Fruit fly (Drosophila melanogaster): Measurements from ENCODE around the gene SdhD.

The SdhD gene

dm6 chr3R:23713901-23714300, 46.5 kb downstream of the SdhD start (continued):
- TF ChIP-seq CrebB (tag; optimal IDR thresholded peaks at IDR 0.05) (no peak), nerfin-1 (tag; optimal IDR thresholded peaks at IDR 0.05) (peak; percentile 47), Xrp1 (GFP tag; IDR thresholded peaks at IDR 0.05) (peak; percentile 72), sima (GFP tag; optimal IDR thresholded peaks at IDR 0.05) (no peak), klu (GFP tag; IDR thresholded peaks at IDR 0.05) (peak; percentile 37; the same call in 1 of the 2 replicates), gt (GFP tag; IDR thresholded peaks at IDR 0.05) (0 out of 2 replicates have a peak, but pooled peaks have one; percentile 21), Dll (GFP tag; IDR thresholded peaks at IDR 0.05; ENCODE audit: partially characterized antibody) (no peak), CG11456 (GFP tag; IDR thresholded peaks at IDR 0.05) (no peak), Sry-δ (GFP tag; optimal IDR thresholded peaks at IDR 0.05) (peak; percentile 21), CG14014 (GFP tag; IDR thresholded peaks at IDR 0.05) (peak; percentile 63), nom (GFP tag; optimal IDR thresholded peaks at IDR 0.05) (no peak), Sry-β (GFP tag; optimal IDR thresholded peaks at IDR 0.05) (no peak), CG31365 (tag; optimal IDR thresholded peaks at IDR 0.05) (no peak), ssp (GFP tag; IDR thresholded peaks at IDR 0.05) (0 out of 2 replicates have a peak, but pooled peaks have one; percentile 24), pnt (GFP tag; optimal IDR thresholded peaks at IDR 0.05) (peak; percentile 34), row (GFP tag; IDR thresholded peaks at IDR 0.05) (peak; percentile 84), CG2678 (tag; optimal IDR thresholded peaks at IDR 0.05) (peak; percentile 50), CG18599 (GFP tag; optimal IDR thresholded peaks at IDR 0.05) (peak; percentile 34), Antp (GFP tag; optimal IDR thresholded peaks at IDR 0.05) (peak; percentile 46), CG18764 (GFP tag; optimal IDR thresholded peaks at IDR 0.05) (peak; percentile 63), CG11560 (tag; IDR thresholded peaks at IDR 0.05) (no peak), slbo (GFP tag; IDR thresholded peaks at IDR 0.05) (peak; percentile 65), eyg (GFP tag; optimal IDR thresholded peaks at IDR 0.05) (peak; percentile 28), CG31441 (GFP tag; IDR thresholded peaks at IDR 0.05) (peak; percentile 74), bab2 (GFP tag; optimal IDR thresholded peaks at IDR 0.05) (peak; percentile 56), CG32532 (GFP tag; IDR thresholded peaks at IDR 0.05) (no peak), lbe (GFP tag; optimal IDR thresholded peaks at IDR 0.05) (peak; percentile 77), ttk (GFP tag; IDR thresholded peaks at IDR 0.05) (peak; percentile 70), CG13287 (GFP tag; IDR thresholded peaks at IDR 0.05; ENCODE audit: partially characterized antibody) (no peak), Hsf (GFP tag; optimal IDR thresholded peaks at IDR 0.05) (peak; percentile 57), CG4360 (GFP tag; IDR thresholded peaks at IDR 0.05) (peak; percentile 28; the same call in 1 of the 2 replicates), Hr3 (GFP tag; optimal IDR thresholded peaks at IDR 0.05) (peak; percentile 66)

DNA sequence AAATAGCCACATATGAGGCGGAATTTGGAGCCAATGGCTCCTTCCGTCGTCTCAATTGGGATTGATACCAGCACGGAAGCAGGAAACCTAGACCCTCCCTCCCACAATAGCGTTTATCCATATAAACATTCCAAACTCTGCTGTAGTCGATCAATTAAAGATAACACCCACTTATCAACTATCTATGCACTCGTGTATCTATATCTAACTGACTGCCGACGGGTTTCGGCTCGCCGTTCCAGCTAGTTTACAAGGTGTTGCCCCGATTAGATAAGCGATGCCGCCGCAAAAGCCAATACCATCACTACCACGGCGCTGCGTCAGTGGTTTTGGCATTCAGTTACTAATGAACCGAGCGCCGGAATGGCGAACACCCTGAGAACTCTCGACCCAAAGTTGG, 49.2 kb downstream of the SdhD start, which contains the start of gene CG10300:
CG10300 (plus strand) TSS at position 333 of the 400 bp plus-strand sequence.
- TF ChIP-seq CG34376 (GFP tag; optimal IDR thresholded peaks at IDR 0.05) (peak; percentile 53), lab (GFP tag; optimal IDR thresholded peaks at IDR 0.05) (peak; percentile 65), CG11560 (tag; IDR thresholded peaks at IDR 0.05) (no peak), danr (GFP tag; IDR thresholded peaks at IDR 0.05) (no peak), ranshi (GFP tag; IDR thresholded peaks at IDR 0.05) (0 out of 2 replicates have a peak, but pooled peaks have one; percentile 24), chinmo (GFP tag; IDR thresholded peaks at IDR 0.05; ENCODE audit: partially characterized antibody) (0 out of 4 replicates have a peak, but pooled peaks have one; percentile 42), tll (GFP tag; optimal IDR thresholded peaks at IDR 0.05) (no peak), CG9797 (GFP tag; optimal IDR thresholded peaks at IDR 0.05) (no peak), sug (tag; optimal IDR thresholded peaks at IDR 0.05) (peak; percentile 52), Med (GFP tag) (peak; percentile 39), CG10543 (GFP tag; optimal IDR thresholded peaks at IDR 0.05) (peak; percentile 11), Deaf1 (tag; optimal IDR thresholded peaks at IDR 0.05) (peak; percentile 58), GATAe (GFP tag; conservative IDR thresholded peaks at IDR 0.05) (peak; percentile 74), sd (tag; optimal IDR thresholded peaks at IDR 0.05) (peak; percentile 64), mirr (GFP tag; optimal IDR thresholded peaks at IDR 0.05) (peak; percentile 88), sens (GFP tag) (peak; percentile 71), exex (tag; optimal IDR thresholded peaks at IDR 0.05) (peak; percentile 29), grn (GFP tag; optimal IDR thresholded peaks at IDR 0.05) (peak; percentile 74)

Data from whole organism, embryonic.